Fruit fly (Drosophila melanogaster): ENCODE data around the gene bdwf.

The bdwf gene

DNA sequence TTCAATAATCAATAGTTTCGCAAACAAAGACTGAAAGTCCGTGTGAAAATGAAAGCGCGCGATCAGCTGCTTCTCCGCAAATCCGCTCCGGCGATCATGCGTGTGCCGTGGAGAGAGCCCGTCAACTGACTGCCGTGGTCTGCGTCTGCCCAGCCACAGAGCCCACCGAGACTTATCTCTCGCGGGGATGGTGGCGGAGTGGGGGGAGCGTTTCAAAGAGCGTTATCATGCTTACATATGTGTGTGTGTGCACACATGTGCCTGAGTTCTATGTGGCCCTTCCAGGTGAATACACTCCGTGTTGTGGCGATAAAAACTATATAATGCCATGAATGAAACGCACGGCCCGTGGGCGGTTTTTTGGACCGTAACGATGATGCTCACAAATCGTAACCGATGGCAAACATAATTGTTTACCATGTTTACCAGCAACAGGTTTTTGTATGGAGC is 35.1 kb upstream of the bdwf start (continued):
- TF ChIP-seq Dad (GFP tag; optimal IDR thresholded peaks at IDR 0.05) (no peak), E2f2 (GFP tag; IDR thresholded peaks at IDR 0.05) (no peak), CG16813 (GFP tag; IDR thresholded peaks at IDR 0.05; ENCODE audit: partially characterized antibody) (no peak), Abd-B (GFP tag; optimal IDR thresholded peaks at IDR 0.05) (no peak), CG12942 (GFP tag; optimal IDR thresholded peaks at IDR 0.05) (no peak), CG1603 (tag; optimal IDR thresholded peaks at IDR 0.05) (no peak), exex (tag; optimal IDR thresholded peaks at IDR 0.05) (peak; percentile 52), inv (GFP tag; IDR thresholded peaks at IDR 0.05; ENCODE audit: partially characterized antibody) (no peak), CG7372 (GFP tag; IDR thresholded peaks at IDR 0.05) (no peak), CG17359 (tag; optimal IDR thresholded peaks at IDR 0.05) (no peak), CG9797 (GFP tag; optimal IDR thresholded peaks at IDR 0.05) (no peak), wor (GFP tag; IDR thresholded peaks at IDR 0.05) (no peak), CG2678 (tag; optimal IDR thresholded peaks at IDR 0.05) (no peak), CG10274 (GFP tag; optimal IDR thresholded peaks at IDR 0.05) (no peak), wdn (GFP tag; IDR thresholded peaks at IDR 0.05) (no peak), CG1647 (GFP tag; optimal IDR thresholded peaks at IDR 0.05) (no peak), maf-S (GFP tag; optimal IDR thresholded peaks at IDR 0.05) (no peak), vnd (GFP tag; IDR thresholded peaks at IDR 0.05; ENCODE audit: partially characterized antibody) (no peak), CG8281 (tag; optimal IDR thresholded peaks at IDR 0.05) (no peak), Stat92E (GFP tag; optimal IDR thresholded peaks at IDR 0.05) (no peak), bigmax (GFP tag; optimal IDR thresholded peaks at IDR 0.05) (no peak), usp (GFP tag; optimal IDR thresholded peaks at IDR 0.05) (no peak), D19A (tag; optimal IDR thresholded peaks at IDR 0.05) (no peak), ara (GFP tag; IDR thresholded peaks at IDR 0.05) (no peak), Spps (tag; optimal IDR thresholded peaks at IDR 0.05) (no peak), jing (GFP tag; optimal IDR thresholded peaks at IDR 0.05) (no peak), CG31388 (GFP tag; optimal IDR thresholded peaks at IDR 0.05) (no peak), sqz (GFP tag; optimal IDR thresholded peaks at IDR 0.05) (no peak), CG10431 (GFP tag; optimal IDR thresholded peaks at IDR 0.05) (no peak), D19B (GFP tag; optimal IDR thresholded peaks at IDR 0.05) (no peak), crol (GFP tag; IDR thresholded peaks at IDR 0.05) (peak; percentile 95), pros (GFP tag; optimal IDR thresholded peaks at IDR 0.05) (peak; percentile 20), CG15696 (tag; optimal IDR thresholded peaks at IDR 0.05) (no peak), yki (optimal IDR thresholded peaks at IDR 0.05) (no peak), trem (tag; optimal IDR thresholded peaks at IDR 0.05) (no peak), CG10654 (GFP tag; optimal IDR thresholded peaks at IDR 0.05) (no peak), grn (GFP tag; optimal IDR thresholded peaks at IDR 0.05) (peak; percentile 58), dimm (GFP tag; IDR thresholded peaks at IDR 0.05) (no peak), CG12659 (GFP tag; optimal IDR thresholded peaks at IDR 0.05) (no peak), CG16815 (GFP tag; optimal IDR thresholded peaks at IDR 0.05) (no peak), Xrp1 (GFP tag; IDR thresholded peaks at IDR 0.05) (no peak), Side (GFP tag; optimal IDR thresholded peaks at IDR 0.05) (no peak), ac (GFP tag; optimal IDR thresholded peaks at IDR 0.05) (no peak), CTCF (GFP tag; optimal IDR thresholded peaks at IDR 0.05) (no peak), Rfx (GFP tag; IDR thresholded peaks at IDR 0.05) (peak; percentile 19; the same call in 1 of the 2 replicates), crp (GFP tag; optimal IDR thresholded peaks at IDR 0.05) (peak in 1 of 2 experiments; percentile 51), CG3847 (GFP tag; IDR thresholded peaks at IDR 0.05) (no peak), tx (GFP tag; optimal IDR thresholded peaks at IDR 0.05) (no peak), CG15269 (tag; optimal IDR thresholded peaks at IDR 0.05) (no peak), CG8924 (tag; optimal IDR thresholded peaks at IDR 0.05) (no peak), Chrac-16 (GFP tag; optimal IDR thresholded peaks at IDR 0.05) (no peak), nom (GFP tag; optimal IDR thresholded peaks at IDR 0.05) (peak; percentile 42)
